Worm (Caenorhabditis elegans): Measurements from ENCODE around the gene ntl-11.
A peak's percentile ranks its signal among the peaks of the same experiment; 100 is the strongest.

The ntl-11 gene

ce11 chrIV:15475829-15476228 is 4.5 kb upstream of the ntl-11 start:
- TF ChIP-seq nhr-77 (tag; optimal IDR thresholded peaks at IDR 0.05) = no peak

ce11 chrIV:15473588-15474271 is 2.4 kb upstream of the ntl-11 start, which contains the start of gene Y73F8A.26:
Y73F8A.26 (plus strand) TSS chrIV:15473660.
- TF ChIP-seq mef-2 (tag; optimal IDR thresholded peaks at IDR 0.05) (no peak), mdl-1 (tag; optimal IDR thresholded peaks at IDR 0.05) (no peak), F16B12.6 (tag; optimal IDR thresholded peaks at IDR 0.05) (no peak), xbp-1 (tag; optimal IDR thresholded peaks at IDR 0.05) (no peak), unc-130 (tag; optimal IDR thresholded peaks at IDR 0.05) (no peak), unc-30 (tag; optimal IDR thresholded peaks at IDR 0.05) (no peak), ets-5 (GFP tag; IDR thresholded peaks at IDR 0.05) (no peak), ztf-11 (tag; optimal IDR thresholded peaks at IDR 0.05) (no peak), ceh-8 (GFP tag; optimal IDR thresholded peaks at IDR 0.05) (no peak), rnt-1 (tag; optimal IDR thresholded peaks at IDR 0.05) (no peak), lsy-2 (tag; optimal IDR thresholded peaks at IDR 0.05) (no peak), dpl-1 (GFP tag; optimal IDR thresholded peaks at IDR 0.05) (peak in 1 of 3 experiments; percentile 39), nhr-76 (tag; optimal IDR thresholded peaks at IDR 0.05) (no peak), efl-1 (optimal IDR thresholded peaks at IDR 0.05) (no peak), efl-1 (GFP tag; optimal IDR thresholded peaks at IDR 0.05 in 1 of 2) (peak; percentile 38 to 49), egl-27 (tag; optimal IDR thresholded peaks at IDR 0.05) (no peak), nhr-20 (tag; optimal IDR thresholded peaks at IDR 0.05) (no peak), grh-1 (GFP tag; IDR thresholded peaks at IDR 0.05) (no peak), elt-2 (tag; optimal IDR thresholded peaks at IDR 0.05) (no peak), nhr-28 (tag; optimal IDR thresholded peaks at IDR 0.05) (no peak), snu-23 (GFP tag; optimal IDR thresholded peaks at IDR 0.05) (no peak), pax-3 (tag; optimal IDR thresholded peaks at IDR 0.05) (no peak), aha-1 (tag; optimal IDR thresholded peaks at IDR 0.05) (no peak), lir-3 (tag; optimal IDR thresholded peaks at IDR 0.05; ENCODE audit: poor library complexity) (no peak), nhr-85 (tag) (peak; percentile 21), lin-39 (tag; optimal IDR thresholded peaks at IDR 0.05) (no peak)

ce11 chrIV:15472387-15472859 is 1.1 kb upstream of the ntl-11 start, which contains the start of gene Y73F8A.27:
Y73F8A.27 (plus strand) TSS chrIV:15472809.
- TF ChIP-seq egl-13 (tag; optimal IDR thresholded peaks at IDR 0.05) (peak; percentile 93), egl-27 (tag; optimal IDR thresholded peaks at IDR 0.05) (no peak), nhr-47 (tag; optimal IDR thresholded peaks at IDR 0.05) (peak; percentile 97), lsy-2 (tag; optimal IDR thresholded peaks at IDR 0.05) (peak; percentile 95), blmp-1 (tag; optimal IDR thresholded peaks at IDR 0.05) (peak; percentile 76), nhr-20 (tag; optimal IDR thresholded peaks at IDR 0.05) (peak; percentile 94), nhr-90 (tag; optimal IDR thresholded peaks at IDR 0.05; ENCODE audit: poor library complexity) (peak; percentile 92), unc-30 (tag; optimal IDR thresholded peaks at IDR 0.05) (no peak), nhr-11 (tag; optimal IDR thresholded peaks at IDR 0.05) (peak; percentile 87), nhr-71 (tag; optimal IDR thresholded peaks at IDR 0.05) (peak; percentile 97), F16B12.6 (tag; optimal IDR thresholded peaks at IDR 0.05) (peak; percentile 61), unc-62 (GFP tag; optimal IDR thresholded peaks at IDR 0.05) (no peak), C16A3.4 (tag; optimal IDR thresholded peaks at IDR 0.05) (peak; percentile 95), fos-1 (tag; optimal IDR thresholded peaks at IDR 0.05) (peak; percentile 83), unc-130 (tag; optimal IDR thresholded peaks at IDR 0.05) (peak; percentile 96), mep-1 (tag; optimal IDR thresholded peaks at IDR 0.05) (peak; percentile 97), lir-3 (tag; optimal IDR thresholded peaks at IDR 0.05; ENCODE audit: poor library complexity) (peak; percentile 82), nhr-85 (tag) (peak; percentile 91), fkh-10 (GFP tag; optimal IDR thresholded peaks at IDR 0.05) (peak; percentile 80), nhr-237 (tag; optimal IDR thresholded peaks at IDR 0.05) (peak; percentile 76), isw-1 (GFP tag; IDR thresholded peaks at IDR 0.05) (peak; percentile 92), pag-3 (tag; optimal IDR thresholded peaks at IDR 0.05; ENCODE audit: borderline replicate concordance, insufficient read depth) (no peak), zip-4 (GFP tag; optimal IDR thresholded peaks at IDR 0.05) (peak; percentile 78), ama-1 (optimal IDR thresholded peaks at IDR 0.05) (no peak), efl-3 (GFP tag; optimal IDR thresholded peaks at IDR 0.05) (peak; percentile 7), vab-15 (tag; optimal IDR thresholded peaks at IDR 0.05) (peak; percentile 78), ceh-63 (GFP tag; optimal IDR thresholded peaks at IDR 0.05) (no peak), lin-39 (tag; optimal IDR thresholded peaks at IDR 0.05) (peak; percentile 93), lin-13 (GFP tag; optimal IDR thresholded peaks at IDR 0.05) (peak; percentile 93), sptf-1 (tag; optimal IDR thresholded peaks at IDR 0.05) (no peak)
